Worm (Caenorhabditis elegans) whole organism, L2 larva: Measurements from ENCODE around the gene Y73C8B.3.

ENCODE experiments used
- C34F6.9 ChIP-seq: fragments of 150-350 bp; optimal IDR thresholded peaks from 2 replicates; lab custom pipeline; 2014; ENCODE audit warnings: missing biosample characterization, missing genetic modification characterization
- F13H6.1 ChIP-seq: sonication (generic microtip); optimal IDR thresholded peaks from 2 replicates; lab custom pipeline; 2016; ENCODE audit warnings: missing genetic modification characterization, missing compliant biosample characterization
- R02D3.7 ChIP-seq: fragments of 150-350 bp; optimal IDR thresholded peaks from 2 replicates; lab custom pipeline; 2014; ENCODE audit warnings: missing biosample characterization, missing genetic modification characterization
- Y55F3AM.14 ChIP-seq: fragments of 200-800 bp; sonication (Bioruptor generic); optimal IDR thresholded peaks from 2 replicates; lab custom pipeline; 2018; ENCODE audit warnings: mild to moderate bottlenecking, missing genetic modification characterization, missing compliant biosample characterization
- ZK546.5 ChIP-seq: sonication (generic microtip); optimal IDR thresholded peaks from 2 replicates; lab custom pipeline; 2017; ENCODE audit warnings: missing biosample characterization, missing genetic modification characterization
- alr-1 ChIP-seq: fragments of 150-350 bp; optimal IDR thresholded peaks from 2 replicates; lab custom pipeline; 2014; ENCODE audit warnings: missing biosample characterization, missing genetic modification characterization
- aly-2 ChIP-seq: fragments of 150-350 bp; optimal IDR thresholded peaks from 2 replicates; lab custom pipeline; 2014; ENCODE audit warnings: missing biosample characterization, missing genetic modification characterization
- ama-1 ChIP-seq: fragments of 150-350 bp; optimal IDR thresholded peaks from 2 replicates; lab custom pipeline; 2018; ENCODE audit warnings: inconsistent platforms
- blmp-1 ChIP-seq: sonication (generic microtip); optimal IDR thresholded peaks from 2 replicates; lab custom pipeline; 2017; ENCODE audit warnings: missing genetic modification characterization, mild to moderate bottlenecking, missing compliant biosample characterization, antibody characterized with exemption, moderate library complexity; ENCODE audit not compliant: insufficient read depth
- ceh-16 ChIP-seq: fragments of 150-350 bp; optimal IDR thresholded peaks from 2 replicates; lab custom pipeline; 2014; ENCODE audit warnings: missing biosample characterization, missing genetic modification characterization
- ceh-82 ChIP-seq: fragments of 150-350 bp; optimal IDR thresholded peaks from 2 replicates; lab custom pipeline; 2014; ENCODE audit warnings: missing biosample characterization, missing genetic modification characterization
- crh-2 ChIP-seq: sonication (generic microtip); optimal IDR thresholded peaks from 2 replicates; lab custom pipeline; 2017; ENCODE audit warnings: missing biosample characterization, missing genetic modification characterization
- dmd-4 ChIP-seq: sonication (generic microtip); optimal IDR thresholded peaks from 2 replicates; lab custom pipeline; 2017; ENCODE audit warnings: missing biosample characterization, missing genetic modification characterization
- egl-27 ChIP-seq: sonication (generic microtip); optimal IDR thresholded peaks from 3 replicates; lab custom pipeline; 2017; ENCODE audit warnings: missing biosample characterization, missing genetic modification reagents, missing genetic modification characterization
- elt-1 ChIP-seq: fragments of 150-350 bp; optimal IDR thresholded peaks from 2 replicates; lab custom pipeline; 2014; ENCODE audit warnings: missing biosample characterization, missing genetic modification characterization
- elt-3 ChIP-seq: sonication (generic microtip); optimal IDR thresholded peaks from 2 replicates; lab custom pipeline; 2017; ENCODE audit warnings: missing biosample characterization, missing genetic modification characterization
- fos-1 ChIP-seq: fragments of 150-350 bp; optimal IDR thresholded peaks from 2 replicates; lab custom pipeline; 2014; ENCODE audit warnings: missing biosample characterization, missing genetic modification characterization
- lin-11 ChIP-seq: fragments of 150-350 bp; sonication (generic microtip); optimal IDR thresholded peaks from 2 replicates; lab custom pipeline; 2014; ENCODE audit warnings: missing biosample characterization, missing genetic modification characterization, inconsistent platforms, mixed read lengths
- lin-13 ChIP-seq: fragments of 150-350 bp; optimal IDR thresholded peaks from 2 replicates; lab custom pipeline; 2014; ENCODE audit warnings: missing biosample characterization, missing genetic modification reagents, missing genetic modification characterization
- lsy-2 ChIP-seq, 2 experiments: fragments of 150-350 bp in 1 of 2; sonication (generic microtip) in 1 of 2; optimal IDR thresholded peaks; 2 replicates each; lab custom pipeline; 2014 to 2017; ENCODE audit warnings: missing biosample characterization in 2 of 2, missing genetic modification characterization in 2 of 2
- mab-5 ChIP-seq: fragments of 150-350 bp; optimal IDR thresholded peaks from 2 replicates; lab custom pipeline; 2014; ENCODE audit warnings: missing biosample characterization, missing genetic modification characterization
- mbf-1 ChIP-seq: sonication (generic microtip); optimal IDR thresholded peaks from 2 replicates; lab custom pipeline; 2017; ENCODE audit warnings: missing biosample characterization, missing genetic modification characterization
- mdl-1 ChIP-seq, 2 experiments: fragments of 150-350 bp in 1 of 2; sonication (generic microtip) in 1 of 2; optimal IDR thresholded peaks; 2 replicates each; lab custom pipeline; 2017; ENCODE audit warnings: missing biosample characterization in 2 of 2, missing genetic modification characterization in 2 of 2
- nhr-10 ChIP-seq: sonication (generic microtip); optimal IDR thresholded peaks from 2 replicates; lab custom pipeline; 2017; ENCODE audit warnings: missing biosample characterization, missing genetic modification characterization
- nhr-11 ChIP-seq: fragments of 150-350 bp; optimal IDR thresholded peaks from 2 replicates; lab custom pipeline; 2014; ENCODE audit warnings: missing biosample characterization, missing genetic modification characterization
- nhr-12 ChIP-seq: fragments of 150-350 bp; optimal IDR thresholded peaks from 2 replicates; lab custom pipeline; 2014; ENCODE audit warnings: missing biosample characterization, missing genetic modification characterization
- nhr-129 ChIP-seq: fragments of 150-350 bp; optimal IDR thresholded peaks from 2 replicates; lab custom pipeline; 2014; ENCODE audit warnings: missing biosample characterization, missing genetic modification characterization
- nhr-21 ChIP-seq: fragments of 150-350 bp; optimal IDR thresholded peaks from 2 replicates; lab custom pipeline; 2014; ENCODE audit warnings: missing biosample characterization, missing genetic modification characterization
- nhr-23 ChIP-seq: fragments of 150-350 bp; optimal IDR thresholded peaks from 2 replicates; lab custom pipeline; 2014; ENCODE audit warnings: missing biosample characterization, missing genetic modification reagents, missing genetic modification characterization
- nhr-237 ChIP-seq: fragments of 150-350 bp; optimal IDR thresholded peaks from 2 replicates; lab custom pipeline; 2014; ENCODE audit warnings: missing biosample characterization, missing genetic modification characterization
- nhr-25 ChIP-seq: fragments of 150-350 bp; sonication (generic microtip); optimal IDR thresholded peaks from 3 replicates; lab custom pipeline; 2014; ENCODE audit warnings: missing biosample characterization, missing genetic modification characterization
- nhr-6 ChIP-seq: fragments of 150-350 bp; optimal IDR thresholded peaks from 2 replicates; lab custom pipeline; 2014; ENCODE audit warnings: missing biosample characterization, missing genetic modification characterization
- peb-1 ChIP-seq: fragments of 150-350 bp; optimal IDR thresholded peaks from 2 replicates; lab custom pipeline; 2014; ENCODE audit warnings: missing biosample characterization, missing genetic modification characterization
- skn-1 ChIP-seq: sonication (generic microtip); optimal IDR thresholded peaks from 2 replicates; lab custom pipeline; 2017; ENCODE audit warnings: missing biosample characterization, missing genetic modification characterization
- sma-3 ChIP-seq: sonication (generic microtip); optimal IDR thresholded peaks from 2 replicates; lab custom pipeline; 2016; ENCODE audit warnings: missing genetic modification reagents, missing genetic modification characterization, missing compliant biosample characterization
- sma-9 ChIP-seq, 2 experiments: fragments of 150-350 bp in 1 of 2; sonication (generic microtip) in 1 of 2; optimal IDR thresholded peaks; 2 replicates each; lab custom pipeline; 2014 to 2016; ENCODE audit warnings: missing genetic modification characterization in 2 of 2, mild to moderate bottlenecking in 1 of 2, missing biosample characterization in 1 of 2, missing compliant biosample characterization in 1 of 2, missing genetic modification reagents in 1 of 2, moderate library complexity in 1 of 2
- snpc-4 ChIP-seq: fragments of 150-350 bp; optimal IDR thresholded peaks from 2 replicates; lab custom pipeline; 2014; ENCODE audit warnings: missing biosample characterization, missing genetic modification characterization
- unc-39 ChIP-seq: fragments of 150-350 bp; optimal IDR thresholded peaks from 2 replicates; lab custom pipeline; 2014; ENCODE audit warnings: missing biosample characterization, missing genetic modification characterization
- unc-55 ChIP-seq: fragments of 150-350 bp; sonication (generic microtip); optimal IDR thresholded peaks from 3 replicates; lab custom pipeline; 2014; ENCODE audit warnings: missing biosample characterization, missing genetic modification reagents, missing genetic modification characterization
- unc-62 ChIP-seq: fragments of 150-350 bp; optimal IDR thresholded peaks from 2 replicates; lab custom pipeline; 2014; ENCODE audit warnings: missing biosample characterization, missing genetic modification reagents, missing genetic modification characterization
- zag-1 ChIP-seq: fragments of 150-350 bp; optimal IDR thresholded peaks from 2 replicates; lab custom pipeline; 2014; ENCODE audit warnings: missing biosample characterization, missing genetic modification characterization
- ztf-4 ChIP-seq: fragments of 150-350 bp; optimal IDR thresholded peaks from 2 replicates; lab custom pipeline; 2014; ENCODE audit warnings: missing biosample characterization, missing genetic modification characterization

The Y73C8B.3 gene

DNA sequence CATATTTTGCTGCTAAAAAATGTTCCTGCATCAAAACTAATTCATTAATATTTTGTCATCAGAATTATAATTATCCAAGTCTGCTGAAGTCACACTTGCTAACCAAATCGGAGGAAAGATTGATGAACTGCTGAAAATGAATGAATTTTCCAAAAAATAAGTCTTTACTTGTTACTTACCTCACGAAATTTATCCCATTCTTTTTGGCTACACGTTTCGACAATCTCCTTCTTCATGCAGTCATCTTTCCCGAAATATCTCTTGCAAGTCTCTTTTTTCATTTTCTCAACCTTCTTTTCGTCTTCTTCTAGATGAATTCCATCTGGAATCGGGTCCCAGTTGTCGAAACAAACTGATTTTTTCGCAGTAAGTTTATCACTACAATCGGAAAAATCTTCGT is 34.7 kb downstream of the Y73C8B.3 start:
- TF ChIP-seq nhr-237, result no peak
- no peak for TF ChIP-seq mdl-1 (tag; optimal IDR thresholded peaks at IDR 0.05; lab: Kevin White, UChicago)
- no peak for TF ChIP-seq egl-27
- TF ChIP-seq nhr-10 (tag; lab: Kevin White, UChicago), result no peak
- no peak for TF ChIP-seq crh-2 (tag; lab: Kevin White, UChicago)
- no peak for TF ChIP-seq nhr-6 (tag; lab: Kevin White, UChicago)
- TF ChIP-seq sma-9 (GFP tag; optimal IDR thresholded peaks at IDR 0.05; lab: Kevin White, UChicago), result no peak
- no peak for TF ChIP-seq sma-9 (tag; optimal IDR thresholded peaks at IDR 0.05; lab: Kevin White, UChicago)
- no peak for TF ChIP-seq Y55F3AM.14 (GFP tag; lab: Kevin White, UChicago)
- TF ChIP-seq dmd-4 (tag; lab: Kevin White, UChicago), result no peak
- no peak for TF ChIP-seq mab-5
- no peak for TF ChIP-seq aly-2 (tag; lab: Kevin White, UChicago)
- no peak for TF ChIP-seq R02D3.7
- TF ChIP-seq elt-1 (tag; lab: Kevin White, UChicago), result no peak
- no peak for TF ChIP-seq unc-55
- TF ChIP-seq, all 48 proteins: peak for 0

DNA sequence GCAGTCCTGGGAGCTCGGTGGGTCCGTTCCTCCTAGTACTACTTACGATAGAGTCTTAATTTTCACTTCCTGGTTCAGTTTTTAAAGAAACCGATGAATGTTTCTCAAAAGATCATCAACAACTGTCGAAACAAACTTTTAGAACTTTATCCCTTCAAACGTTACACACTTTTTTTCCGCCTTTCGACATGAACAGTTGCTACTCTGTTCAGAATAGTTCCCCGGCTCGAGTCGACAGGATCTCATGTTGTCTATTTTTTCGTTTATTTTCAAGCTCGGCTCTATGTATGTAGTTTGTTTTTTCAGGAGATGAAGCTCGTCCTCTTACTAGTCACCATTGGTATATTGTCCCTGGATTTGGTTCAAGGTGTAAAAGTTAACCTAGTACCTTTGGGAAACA is 36.3 kb downstream of the Y73C8B.3 start, which contains the start of gene exh-1:
exh-1 (plus strand) TSS at position 301 of the 400 bp plus-strand sequence.
- no peak for TF ChIP-seq lin-13 (GFP tag; lab: Kevin White, UChicago)
- TF ChIP-seq fos-1 (tag; lab: Kevin White, UChicago), result no peak
- no peak for TF ChIP-seq nhr-6 (tag; lab: Kevin White, UChicago)
- TF ChIP-seq elt-1 (tag; lab: Kevin White, UChicago), result no peak
- TF ChIP-seq mbf-1, result no peak
- TF ChIP-seq ceh-82 (tag; lab: Kevin White, UChicago), result no peak
- TF ChIP-seq dmd-4 (tag; lab: Kevin White, UChicago), result no peak
- TF ChIP-seq elt-3 (tag; lab: Kevin White, UChicago), result no peak
- no peak for TF ChIP-seq mab-5
- no peak for TF ChIP-seq ceh-16 (tag; lab: Kevin White, UChicago)
- TF ChIP-seq nhr-25 (tag; lab: Kevin White, UChicago), result no peak
- TF ChIP-seq sma-3 (GFP tag; lab: Kevin White, UChicago), result no peak

DNA sequence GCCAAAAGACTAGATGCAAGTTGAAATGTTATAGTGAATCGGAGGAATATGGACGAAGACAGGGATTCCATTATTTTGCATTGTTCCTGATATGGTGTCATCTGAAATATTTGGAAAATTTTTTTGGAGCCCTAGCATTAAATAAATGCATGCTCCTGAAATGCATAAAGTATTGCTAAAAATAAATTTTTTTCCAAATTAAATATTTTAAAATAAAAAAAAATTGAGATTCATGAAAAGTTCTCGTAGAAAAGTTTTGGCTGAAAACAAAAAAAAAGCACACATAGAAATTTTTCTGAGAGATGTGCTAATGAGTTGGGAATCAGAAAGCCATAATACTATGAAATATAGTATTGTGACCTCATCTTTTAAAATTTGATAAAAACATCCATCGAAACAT is 38.0 kb downstream of the Y73C8B.3 start, which contains the start of gene srab-7:
srab-7 (minus strand) TSS at position 101 of the 400 bp plus-strand sequence.
- TF ChIP-seq ztf-4 (no peak), blmp-1 (no peak), elt-3 (tag; lab: Kevin White, UChicago) (no peak), unc-55 (no peak), F13H6.1 (tag; lab: Kevin White, UChicago) (no peak), C34F6.9 (tag; lab: Kevin White, UChicago) (no peak), nhr-11 (tag; lab: Kevin White, UChicago) (no peak), unc-39 (tag; lab: Kevin White, UChicago) (no peak), aly-2 (tag; lab: Kevin White, UChicago) (no peak), R02D3.7 (no peak), ceh-82 (tag; lab: Kevin White, UChicago) (no peak)

DNA sequence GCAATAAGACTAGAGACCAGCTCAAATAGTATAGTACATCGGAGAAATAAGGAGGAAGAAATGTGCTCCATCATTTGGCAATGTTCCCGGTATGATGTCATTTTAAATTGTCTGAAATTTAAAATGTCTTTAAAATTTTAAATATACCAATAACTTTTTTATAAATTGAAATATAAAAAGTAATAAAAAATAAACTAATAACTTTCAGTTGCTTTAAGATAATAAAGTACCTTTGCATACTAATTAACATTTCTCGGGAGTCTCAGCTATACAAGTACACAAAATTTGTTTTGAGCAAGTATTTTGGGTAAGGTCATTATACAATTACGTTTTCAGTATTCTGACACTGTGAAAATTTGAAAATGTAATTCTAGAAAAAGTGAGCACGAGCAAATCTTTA is 41.2 kb downstream of the Y73C8B.3 start, which contains the start of gene srab-6:
srab-6 (minus strand) TSS at position 101 of the 400 bp plus-strand sequence.
- TF ChIP-seq aly-2 (tag; lab: Kevin White, UChicago) (no peak), nhr-129 (tag; lab: Kevin White, UChicago) (no peak), sma-9 (GFP tag; optimal IDR thresholded peaks at IDR 0.05; lab: Kevin White, UChicago) (no peak), sma-9 (tag; optimal IDR thresholded peaks at IDR 0.05; lab: Kevin White, UChicago) (no peak), dmd-4 (tag; lab: Kevin White, UChicago) (no peak), ceh-16 (tag; lab: Kevin White, UChicago) (no peak), nhr-237 (no peak), lsy-2 (tag; optimal IDR thresholded peaks at IDR 0.05; lab: Kevin White, UChicago) (no peak), R02D3.7 (no peak), unc-39 (tag; lab: Kevin White, UChicago) (no peak), nhr-6 (tag; lab: Kevin White, UChicago) (no peak), unc-62 (no peak), mdl-1 (tag; optimal IDR thresholded peaks at IDR 0.05; lab: Kevin White, UChicago) (no peak), skn-1 (tag; lab: Kevin White, UChicago) (no peak)

DNA sequence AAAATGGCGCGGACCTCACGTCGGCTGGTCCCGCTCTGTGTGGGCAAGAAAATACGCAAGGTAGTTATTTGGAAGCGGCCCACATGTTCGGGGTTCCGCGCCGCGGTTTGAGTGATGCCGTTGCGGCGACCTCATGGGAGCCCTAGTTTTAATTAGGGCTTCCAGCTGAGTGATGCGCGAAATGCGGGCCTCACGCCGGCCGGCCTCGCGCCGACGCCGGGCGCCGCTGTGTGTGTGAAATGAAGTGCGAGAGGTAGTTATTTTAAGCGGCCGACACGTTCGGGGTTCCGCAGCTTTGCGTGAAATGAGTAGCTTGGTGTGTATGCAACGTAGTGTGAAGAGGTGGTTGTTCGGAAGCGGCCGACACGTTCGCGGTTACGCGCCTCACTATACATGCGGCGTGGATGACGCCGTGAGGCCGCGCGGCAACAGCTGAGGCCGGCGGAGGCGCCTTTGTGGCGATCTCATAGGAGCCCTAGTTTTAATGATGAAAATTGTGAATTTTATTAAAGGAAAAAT is 43.1 kb downstream of the Y73C8B.3 start:
- TF ChIP-seq ZK546.5 (tag; lab: Kevin White, UChicago) (no peak), mbf-1 (no peak), elt-1 (tag; lab: Kevin White, UChicago) (no peak), nhr-237 (no peak), zag-1 (no peak), nhr-23 (tag; lab: Kevin White, UChicago) (no peak), lin-11 (tag; lab: Kevin White, UChicago) (no peak), F13H6.1 (tag; lab: Kevin White, UChicago) (no peak), alr-1 (no peak), snpc-4 (tag; lab: Kevin White, UChicago) (no peak), nhr-21 (tag; lab: Kevin White, UChicago) (no peak), ceh-16 (tag; lab: Kevin White, UChicago) (no peak), nhr-10 (tag; lab: Kevin White, UChicago) (no peak), ama-1 (lab: Kevin White, UChicago) (no peak), peb-1 (no peak), C34F6.9 (tag; lab: Kevin White, UChicago) (no peak), unc-39 (tag; lab: Kevin White, UChicago) (no peak), egl-27 (no peak), nhr-12 (no peak), lsy-2 (tag; optimal IDR thresholded peaks at IDR 0.05; lab: Kevin White, UChicago) (no peak)
